Worm (Caenorhabditis elegans) whole organism, early embryonic: ENCODE data around the gene mam-4.

ENCODE experiments used
- F13C5.2 ChIP-seq: sonication (generic microtip); optimal IDR thresholded peaks from 2 replicates; lab custom pipeline; 2017; ENCODE audit warnings: mild to moderate bottlenecking, missing genetic modification characterization, inconsistent platforms, missing compliant biosample characterization
- aly-1 ChIP-seq: sonication (generic microtip); optimal IDR thresholded peaks from 2 replicates; lab custom pipeline; 2016; ENCODE audit warnings: missing genetic modification characterization, missing compliant biosample characterization
- ama-1 ChIP-seq: fragments of 150-350 bp; optimal IDR thresholded peaks from 2 replicates; lab custom pipeline; 2014
- ceh-36 ChIP-seq: sonication (generic microtip); optimal IDR thresholded peaks from 2 replicates; lab custom pipeline; 2016; ENCODE audit warnings: missing genetic modification characterization, inconsistent platforms, missing compliant biosample characterization
- ets-7 ChIP-seq: sonication (generic microtip); optimal IDR thresholded peaks from 2 replicates; lab custom pipeline; 2016; ENCODE audit warnings: missing genotype, missing genetic modification characterization, missing compliant biosample characterization
- flt-1 ChIP-seq: fragments of 200-800 bp; sonication (Bioruptor generic); IDR thresholded peaks from 2 replicates; pipeline ENCODE4 v1.3.6; 2022; ENCODE audit warnings: missing genetic modification characterization, missing compliant biosample characterization
- hmbx-1 ChIP-seq: sonication (generic microtip); optimal IDR thresholded peaks from 2 replicates; lab custom pipeline; 2016; ENCODE audit warnings: mild to moderate bottlenecking, missing genetic modification characterization, missing compliant biosample characterization
- hnd-1 ChIP-seq: sonication (generic microtip); optimal IDR thresholded peaks from 2 replicates; lab custom pipeline; 2016; ENCODE audit warnings: missing genetic modification characterization, missing compliant biosample characterization
- scrt-1 ChIP-seq: fragments of 200-800 bp; sonication (Bioruptor generic); IDR thresholded peaks from 2 replicates; pipeline ENCODE4 v1.3.6; 2022; ENCODE audit warnings: missing genetic modification characterization, missing compliant biosample characterization
- tbx-37 ChIP-seq: fragments of 200-800 bp; sonication (Bioruptor generic); conservative IDR thresholded peaks from 2 replicates; pipeline ENCODE4 v1.3.6; 2022; ENCODE audit warnings: missing genetic modification reagents, missing genetic modification characterization, missing compliant biosample characterization
- tra-4 ChIP-seq: sonication (generic microtip); optimal IDR thresholded peaks from 2 replicates; lab custom pipeline; 2017; ENCODE audit warnings: missing genetic modification characterization, missing compliant biosample characterization

DNA sequence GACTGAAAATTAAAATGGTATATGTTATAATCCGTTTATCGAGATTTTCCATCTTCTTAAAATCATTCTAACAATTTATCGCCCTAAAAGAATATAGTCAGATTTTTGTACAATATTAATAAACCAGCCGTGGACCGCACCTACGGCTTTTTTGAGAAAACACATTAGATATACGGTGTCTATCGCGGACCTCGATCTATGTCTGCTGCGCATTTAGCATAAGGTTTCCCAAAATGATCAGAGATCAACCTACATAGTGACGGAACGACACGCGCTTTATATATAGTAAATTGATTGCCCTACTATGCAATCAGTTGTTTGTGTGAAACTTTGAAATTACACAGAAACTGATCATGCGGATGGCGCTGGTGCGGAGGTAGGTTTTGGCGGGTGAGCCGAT lies 44.7 kb downstream of the mam-4 start:
- TF ChIP-seq ets-7 (tag; lab: Kevin White, UChicago): no peak
- TF ChIP-seq ama-1: no peak
- no peak for TF ChIP-seq scrt-1 (GFP tag; lab: Robert Waterston, UW)
- TF ChIP-seq aly-1 (tag; lab: Kevin White, UChicago): no peak
- no peak for TF ChIP-seq hmbx-1 (tag; lab: Kevin White, UChicago)
- no peak for TF ChIP-seq F13C5.2 (tag; lab: Kevin White, UChicago)
- TF ChIP-seq flt-1 (GFP tag; lab: Robert Waterston, UW): no peak
- TF ChIP-seq tbx-37 (GFP tag; lab: Robert Waterston, UW): no peak
- no peak for TF ChIP-seq ceh-36 (tag; lab: Kevin White, UChicago)
- no peak for TF ChIP-seq hnd-1 (tag; lab: Kevin White, UChicago)
- TF ChIP-seq tra-4: no peak
